Fruit fly (Drosophila melanogaster) whole organism, embryonic: Measurements from ENCODE around the gene mRpS2.

Source experiments
- Atf-2 ChIP-seq: fragments of 200-800 bp; sonication (Bioruptor generic); optimal IDR thresholded peaks from 2 replicates; lab custom pipeline; 2016; ENCODE audit warnings: missing biosample characterization, missing genetic modification characterization
- Atf3 ChIP-seq: fragments of 200-800 bp; sonication (Bioruptor generic); optimal IDR thresholded peaks from 3 replicates; lab custom pipeline; 2016; ENCODE audit warnings: missing biosample characterization, missing genetic modification characterization
- Atf6 ChIP-seq: fragments of 200-800 bp; sonication (Bioruptor generic); IDR thresholded peaks from 2 replicates; pipeline ENCODE4 v1.3.6; 2022; ENCODE audit warnings: missing biosample characterization, missing genetic modification characterization
- BEAF-32 ChIP-seq: fragments of 200-800 bp; sonication (Bioruptor generic); optimal IDR thresholded peaks from 3 replicates; lab custom pipeline; 2017; ENCODE audit warnings: missing biosample characterization, missing genetic modification characterization, mild to moderate bottlenecking, moderate library complexity, missing genetic modification reagents
- CG10462 ChIP-seq: fragments of 200-800 bp; sonication (Bioruptor generic); optimal IDR thresholded peaks from 2 replicates; lab custom pipeline; 2016; ENCODE audit warnings: missing biosample characterization, missing genetic modification characterization
- CG12391 ChIP-seq: fragments of 200-800 bp; sonication (Bioruptor generic); optimal IDR thresholded peaks from 3 replicates; lab custom pipeline; 2018; ENCODE audit warnings: missing biosample characterization, mild to moderate bottlenecking, missing genetic modification characterization, moderate library complexity
- CG13123 ChIP-seq: fragments of 200-800 bp; sonication (Bioruptor generic); optimal IDR thresholded peaks from 2 replicates; lab custom pipeline; 2016; ENCODE audit warnings: missing biosample characterization, missing genetic modification characterization
- CG13287 ChIP-seq: fragments of 200-800 bp; sonication (Bioruptor generic); IDR thresholded peaks from 2 replicates; pipeline ENCODE4 v1.3.6; 2022; ENCODE audit warnings: missing biosample characterization, missing genetic modification characterization; ENCODE audit not compliant: partially characterized antibody
- CG1529 ChIP-seq: fragments of 200-800 bp; sonication (Bioruptor generic); optimal IDR thresholded peaks from 3 replicates; lab custom pipeline; 2018; ENCODE audit warnings: missing biosample characterization, missing genetic modification characterization
- CG16779 ChIP-seq: fragments of 200-800 bp; sonication (Bioruptor generic); IDR thresholded peaks from 2 replicates; pipeline ENCODE4 v1.3.6; 2022; ENCODE audit warnings: missing biosample characterization, missing genetic modification characterization
- CG17385 ChIP-seq: fragments of 200-800 bp; sonication (Bioruptor generic); optimal IDR thresholded peaks from 3 replicates; lab custom pipeline; 2018; ENCODE audit warnings: missing biosample characterization, mild to moderate bottlenecking, missing genetic modification characterization
- CG18764 ChIP-seq: fragments of 200-800 bp; sonication (Bioruptor generic); optimal IDR thresholded peaks from 3 replicates; lab custom pipeline; 2016; ENCODE audit warnings: missing biosample characterization, missing genetic modification characterization
- CG31365 ChIP-seq: fragments of 200-800 bp; sonication (Bioruptor generic); optimal IDR thresholded peaks from 2 replicates; lab custom pipeline; 2018; ENCODE audit warnings: missing biosample characterization, mild to moderate bottlenecking, missing genetic modification characterization
- CG3838 ChIP-seq: fragments of 200-800 bp; sonication (Bioruptor generic); optimal IDR thresholded peaks from 3 replicates; lab custom pipeline; 2016; ENCODE audit warnings: missing biosample characterization, missing genetic modification characterization
- CG4282 ChIP-seq: fragments of 200-800 bp; sonication (Bioruptor generic); optimal IDR thresholded peaks from 2 replicates; lab custom pipeline; 2016; ENCODE audit warnings: missing biosample characterization, missing genetic modification characterization
- CG4360 ChIP-seq: fragments of 200-800 bp; sonication (Bioruptor generic); IDR thresholded peaks from 2 replicates; pipeline ENCODE4 v1.3.6; 2022; ENCODE audit warnings: missing biosample characterization, missing genetic modification characterization
- CG6689 ChIP-seq: fragments of 200-800 bp; sonication (Bioruptor generic); IDR thresholded peaks from 2 replicates; pipeline ENCODE4 v1.3.6; 2022; ENCODE audit warnings: missing biosample characterization, missing genetic modification characterization
- CG6854 ChIP-seq: fragments of 200-800 bp; sonication (Bioruptor generic); optimal IDR thresholded peaks from 3 replicates; lab custom pipeline; 2017; ENCODE audit warnings: missing biosample characterization, mild to moderate bottlenecking, missing genetic modification characterization
- CG8290 ChIP-seq, 3 experiments: fragments of 200-800 bp; sonication (Bioruptor generic); optimal IDR thresholded peaks; 2 replicates each; lab custom pipeline; 2016 to 2019; ENCODE audit warnings: missing biosample characterization in 3 of 3, missing genetic modification characterization in 3 of 3, mild to moderate bottlenecking in 2 of 3, moderate library complexity in 1 of 3
- CG9932 ChIP-seq: fragments of 200-800 bp; sonication (Bioruptor generic); IDR thresholded peaks from 2 replicates; pipeline ENCODE4 v1.3.6; 2022; ENCODE audit warnings: missing biosample characterization, missing genetic modification characterization
- ERR ChIP-seq: fragments of 200-800 bp; sonication (Bioruptor generic); optimal IDR thresholded peaks from 2 replicates; lab custom pipeline; 2016; ENCODE audit warnings: missing biosample characterization, missing genetic modification characterization
- Fer2 ChIP-seq: fragments of 200-800 bp; sonication (Bioruptor generic); optimal IDR thresholded peaks from 2 replicates; lab custom pipeline; 2018; ENCODE audit warnings: missing biosample characterization, mild to moderate bottlenecking, missing genetic modification characterization, moderate library complexity
- HLH54F ChIP-seq: fragments of 200-800 bp; sonication (Bioruptor generic); optimal IDR thresholded peaks from 3 replicates; lab custom pipeline; 2016; ENCODE audit warnings: missing biosample characterization, missing genetic modification characterization
- MBD-R2 ChIP-seq: fragments of 200-800 bp; sonication (Bioruptor generic); IDR thresholded peaks from 2 replicates; pipeline ENCODE4 v1.3.6; 2022; ENCODE audit warnings: missing biosample characterization, missing genetic modification characterization
- Mrtf ChIP-seq: fragments of 200-800 bp; sonication (Bioruptor generic); IDR thresholded peaks from 3 replicates; pipeline ENCODE4 v1.3.6; 2022; ENCODE audit warnings: missing biosample characterization, missing genetic modification characterization
- Nf-YB ChIP-seq: fragments of 200-800 bp; sonication (Bioruptor generic); optimal IDR thresholded peaks from 3 replicates; lab custom pipeline; 2019; ENCODE audit warnings: missing biosample characterization, mild to moderate bottlenecking, missing genetic modification characterization, moderate library complexity
- Opbp ChIP-seq: fragments of 200-800 bp; sonication (Bioruptor generic); IDR thresholded peaks from 3 replicates; pipeline ENCODE4 v1.3.6; 2022; ENCODE audit warnings: missing biosample characterization, missing genetic modification characterization; ENCODE audit not compliant: partially characterized antibody
- Taf1 ChIP-seq: fragments of 200-800 bp; sonication (Bioruptor generic); IDR thresholded peaks from 2 replicates; pipeline ENCODE4 v1.3.6; 2022; ENCODE audit warnings: missing biosample characterization, missing genetic modification characterization
- Xrp1 ChIP-seq: fragments of 200-800 bp; sonication (Bioruptor generic); IDR thresholded peaks from 2 replicates; pipeline ENCODE4 v1.3.6; 2022; ENCODE audit warnings: missing biosample characterization, missing genetic modification characterization
- YL-1 ChIP-seq: fragments of 200-800 bp; sonication (Bioruptor generic); optimal IDR thresholded peaks from 3 replicates; lab custom pipeline; 2017; ENCODE audit warnings: missing biosample characterization, mild to moderate bottlenecking, missing genetic modification characterization
- ato ChIP-seq: fragments of 200-800 bp; sonication (Bioruptor generic); IDR thresholded peaks from 2 replicates; pipeline ENCODE4 v1.3.6; 2022; ENCODE audit warnings: missing biosample characterization, missing genetic modification characterization; ENCODE audit not compliant: partially characterized antibody
- bsh ChIP-seq, 2 experiments: fragments of 200-800 bp; sonication (Bioruptor generic); optimal IDR thresholded peaks; 2 replicates each; lab custom pipeline; 2017 to 2018; ENCODE audit warnings: mild to moderate bottlenecking in 2 of 2, missing biosample characterization in 2 of 2, missing genetic modification characterization in 2 of 2, moderate library complexity in 1 of 2
- cg ChIP-seq: fragments of 200-800 bp; sonication (Bioruptor generic); optimal IDR thresholded peaks from 3 replicates; lab custom pipeline; 2019; ENCODE audit warnings: missing biosample characterization, mild to moderate bottlenecking, missing genetic modification characterization, moderate library complexity
- croc ChIP-seq: fragments of 200-800 bp; sonication (Bioruptor generic); conservative IDR thresholded peaks from 3 replicates; pipeline ENCODE4 v1.3.6; 2022; ENCODE audit warnings: missing biosample characterization, missing genetic modification characterization
- cwo ChIP-seq: fragments of 200-800 bp; sonication (Bioruptor generic); optimal IDR thresholded peaks from 3 replicates; lab custom pipeline; 2017; ENCODE audit warnings: missing biosample characterization, missing genetic modification characterization, mild to moderate bottlenecking, moderate library complexity, missing genetic modification reagents
- dan ChIP-seq: fragments of 200-800 bp; sonication (Bioruptor generic); IDR thresholded peaks from 2 replicates; pipeline ENCODE4 v1.3.6; 2022; ENCODE audit warnings: missing biosample characterization, missing genetic modification characterization
- danr ChIP-seq: fragments of 200-800 bp; sonication (Bioruptor generic); IDR thresholded peaks from 2 replicates; pipeline ENCODE4 v1.3.6; 2022; ENCODE audit warnings: missing biosample characterization, missing genetic modification characterization
- fd64A ChIP-seq: fragments of 200-800 bp; sonication (Bioruptor generic); optimal IDR thresholded peaks from 3 replicates; lab custom pipeline; 2018; ENCODE audit warnings: missing biosample characterization, mild to moderate bottlenecking, missing genetic modification characterization
- jigr1 ChIP-seq: fragments of 200-800 bp; sonication (Bioruptor generic); IDR thresholded peaks from 3 replicates; pipeline ENCODE4 v1.3.6; 2022; ENCODE audit warnings: missing biosample characterization, missing genetic modification characterization
- kah ChIP-seq: fragments of 200-800 bp; sonication (Bioruptor generic); optimal IDR thresholded peaks from 2 replicates; lab custom pipeline; 2018; ENCODE audit warnings: missing biosample characterization, mild to moderate bottlenecking, missing genetic modification characterization
- ken ChIP-seq: fragments of 200-800 bp; sonication (Bioruptor generic); IDR thresholded peaks from 3 replicates; pipeline ENCODE4 v1.3.6; 2022; ENCODE audit warnings: missing biosample characterization, missing genetic modification characterization
- nau ChIP-seq: fragments of 200-800 bp; sonication (Bioruptor generic); optimal IDR thresholded peaks from 3 replicates; lab custom pipeline; 2017; ENCODE audit warnings: missing biosample characterization, mild to moderate bottlenecking, missing genetic modification characterization, missing genetic modification reagents
- nerfin-2 ChIP-seq: fragments of 200-800 bp; sonication (Bioruptor generic); IDR thresholded peaks from 2 replicates; pipeline ENCODE4 v1.3.6; 2022; ENCODE audit warnings: missing biosample characterization, missing genetic modification characterization; ENCODE audit not compliant: partially characterized antibody
- pho ChIP-seq: fragments of 200-800 bp; sonication (Bioruptor generic); optimal IDR thresholded peaks from 2 replicates; lab custom pipeline; 2016; ENCODE audit warnings: missing biosample characterization, missing genetic modification characterization
- repo ChIP-seq: fragments of 200-800 bp; sonication (Bioruptor generic); optimal IDR thresholded peaks from 2 replicates; lab custom pipeline; 2016; ENCODE audit warnings: missing biosample characterization, missing genetic modification characterization
- schlank ChIP-seq: fragments of 200-800 bp; sonication (Bioruptor generic); optimal IDR thresholded peaks from 2 replicates; lab custom pipeline; 2018; ENCODE audit warnings: missing biosample characterization, mild to moderate bottlenecking, missing genetic modification characterization
- sens ChIP-seq: fragments of 200-800 bp; sonication (Bioruptor generic); peaks from one replicate; lab custom pipeline; 2016; ENCODE audit warnings: missing biosample characterization, missing genetic modification characterization
- slp2 ChIP-seq: fragments of 200-800 bp; sonication (Bioruptor generic); optimal IDR thresholded peaks from 2 replicates; lab custom pipeline; 2016; ENCODE audit warnings: missing biosample characterization, missing genetic modification characterization
- sug ChIP-seq: fragments of 200-800 bp; optimal IDR thresholded peaks from 2 replicates; lab custom pipeline; 2019; ENCODE audit warnings: missing biosample characterization, mild to moderate bottlenecking, missing genetic modification characterization, moderate library complexity
- tgo ChIP-seq: fragments of 200-800 bp; sonication (Bioruptor generic); IDR thresholded peaks from 3 replicates; pipeline ENCODE4 v1.3.6; 2022; ENCODE audit warnings: missing biosample characterization, missing genetic modification characterization
- vvl ChIP-seq: fragments of 200-800 bp; sonication (Bioruptor generic); IDR thresholded peaks from 2 replicates; pipeline ENCODE4 v1.3.6; 2022; ENCODE audit warnings: missing biosample characterization, missing genetic modification characterization

The mRpS2 gene

DNA sequence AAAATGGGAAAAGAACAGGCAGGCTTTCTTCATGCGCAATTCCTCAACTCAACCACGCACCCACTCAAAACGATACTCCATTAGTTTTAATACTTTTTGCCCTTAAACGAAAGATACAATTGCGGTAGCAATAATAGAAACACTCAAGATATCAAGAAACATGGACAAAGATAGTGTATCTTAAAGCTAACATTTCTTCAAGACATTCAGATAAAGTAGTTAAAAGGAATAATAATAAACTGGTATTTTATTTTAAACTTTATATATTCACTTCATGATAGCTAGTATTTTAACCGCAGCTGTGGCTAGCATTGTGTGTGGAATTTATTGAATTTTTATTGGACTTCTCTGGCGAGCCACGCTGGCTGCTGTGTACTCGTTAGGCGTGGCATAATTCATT, 5.9 kb upstream of the mRpS2 start (continued):
- TF ChIP-seq Atf-2 (GFP tag; lab: Kevin White, UChicago) (no peak), Atf6 (GFP tag; lab: Robert Waterston, UW) (peak; percentile 53; the same call in 1 of the 2 replicates), Opbp (no peak), sug (tag; lab: Kevin White, UChicago) (no peak), MBD-R2 (GFP tag; lab: Robert Waterston, UW) (no peak), croc (GFP tag; lab: Robert Waterston, UW) (peak; percentile 42; the same call in 2 of the 3 replicates), Atf3 (GFP tag; lab: Kevin White, UChicago) (no peak), Xrp1 (GFP tag; lab: Robert Waterston, UW) (peak; percentile 81), jigr1 (GFP tag; lab: Robert Waterston, UW) (no peak), HLH54F (GFP tag; lab: Kevin White, UChicago) (no peak), CG4282 (no peak), tgo (GFP tag; lab: Robert Waterston, UW) (peak; percentile 30; the same call in 1 of the 3 replicates), CG3838 (no peak), CG13287 (GFP tag; lab: Robert Waterston, UW) (no peak), ken (GFP tag; lab: Robert Waterston, UW) (no peak), Taf1 (GFP tag; lab: Robert Waterston, UW) (no peak; the same call in 1 of the 2 replicates), dan (GFP tag; lab: Robert Waterston, UW) (no peak), CG10462 (GFP tag; lab: Kevin White, UChicago) (no peak), Mrtf (no peak), repo (GFP tag; lab: Kevin White, UChicago) (no peak), CG12391 (peak; percentile 83), bsh (GFP tag; optimal IDR thresholded peaks at IDR 0.05; lab: Kevin White, UChicago) (peak in 1 of 2 experiments; percentile 61), nau (GFP tag; lab: Kevin White, UChicago) (peak; percentile 52), CG6854 (peak; percentile 23), CG16779 (GFP tag; lab: Robert Waterston, UW) (no peak), kah (GFP tag; lab: Kevin White, UChicago) (peak; percentile 20), pho (GFP tag; lab: Kevin White, UChicago) (no peak), ERR (no peak), cwo (GFP tag; lab: Kevin White, UChicago) (peak; percentile 66), BEAF-32 (GFP tag; lab: Kevin White, UChicago) (no peak), schlank (no peak), CG1529 (GFP tag; lab: Kevin White, UChicago) (peak; percentile 38), CG13123 (GFP tag; lab: Kevin White, UChicago) (no peak), slp2 (GFP tag; lab: Kevin White, UChicago) (no peak), CG17385 (GFP tag; lab: Kevin White, UChicago) (peak; percentile 68), CG4360 (no peak), CG6689 (GFP tag; lab: Robert Waterston, UW) (peak; percentile 72), vvl (GFP tag; lab: Robert Waterston, UW) (peak; percentile 70), CG18764 (GFP tag; lab: Kevin White, UChicago) (peak; percentile 33), Fer2 (no peak), sens (GFP tag; lab: Kevin White, UChicago) (peak; percentile 88), fd64A (GFP tag; lab: Kevin White, UChicago) (no peak), ato (GFP tag; lab: Robert Waterston, UW) (no peak), CG9932 (GFP tag; lab: Robert Waterston, UW) (no peak), Nf-YB (GFP tag; lab: Kevin White, UChicago) (no peak), CG8290 (GFP tag; optimal IDR thresholded peaks at IDR 0.05; lab: Kevin White, UChicago) (no peak), CG8290 (tag; optimal IDR thresholded peaks at IDR 0.05; lab: Kevin White, UChicago) (peak in 1 of 2 experiments; percentile 54), nerfin-2 (no peak), CG31365 (no peak), danr (GFP tag; lab: Robert Waterston, UW) (peak; percentile 49; the same call in 1 of the 2 replicates), cg (GFP tag; lab: Kevin White, UChicago) (no peak), YL-1 (GFP tag; lab: Kevin White, UChicago) (no peak)
